Fruit fly (Drosophila melanogaster) whole organism, embryonic: ENCODE data around the gene klar.

ENCODE experiments used
- Aef1 ChIP-seq: fragments of 200-800 bp; sonication (Bioruptor generic); IDR thresholded peaks from 3 replicates; pipeline ENCODE4 v1.3.6; 2022; ENCODE audit warnings: missing biosample characterization, missing genetic modification characterization
- Antp ChIP-seq: fragments of 200-800 bp; sonication (Bioruptor generic); optimal IDR thresholded peaks from 3 replicates; lab custom pipeline; 2016; ENCODE audit warnings: missing biosample characterization, missing genetic modification characterization
- C15 ChIP-seq: fragments of 200-800 bp; sonication (Bioruptor generic); IDR thresholded peaks from 3 replicates; pipeline ENCODE4 v1.3.6; 2022; ENCODE audit warnings: missing biosample characterization, missing genetic modification characterization
- CG11504 ChIP-seq: fragments of 200-800 bp; sonication (Bioruptor generic); optimal IDR thresholded peaks from 3 replicates; lab custom pipeline; 2019; ENCODE audit warnings: missing biosample characterization, mild to moderate bottlenecking, missing genetic modification characterization, moderate library complexity
- CG12299 ChIP-seq: fragments of 200-800 bp; sonication (Bioruptor generic); optimal IDR thresholded peaks from 2 replicates; lab custom pipeline; 2018; ENCODE audit warnings: missing biosample characterization, mild to moderate bottlenecking, missing genetic modification characterization
- CG13894 ChIP-seq: fragments of 200-800 bp; sonication (Bioruptor generic); optimal IDR thresholded peaks from 3 replicates; lab custom pipeline; 2018; ENCODE audit warnings: missing biosample characterization, mild to moderate bottlenecking, missing genetic modification characterization, moderate library complexity
- CG18476 ChIP-seq: fragments of 200-800 bp; sonication (Bioruptor generic); optimal IDR thresholded peaks from 2 replicates; lab custom pipeline; 2016; ENCODE audit warnings: missing biosample characterization, mild to moderate bottlenecking, missing genetic modification characterization
- CG31365 ChIP-seq: fragments of 200-800 bp; sonication (Bioruptor generic); optimal IDR thresholded peaks from 2 replicates; lab custom pipeline; 2018; ENCODE audit warnings: missing biosample characterization, mild to moderate bottlenecking, missing genetic modification characterization
- CG3995 ChIP-seq: fragments of 200-800 bp; sonication (Bioruptor generic); optimal IDR thresholded peaks from 3 replicates; lab custom pipeline; 2016; ENCODE audit warnings: missing biosample characterization, missing genetic modification characterization
- CG4360 ChIP-seq: fragments of 200-800 bp; sonication (Bioruptor generic); IDR thresholded peaks from 2 replicates; pipeline ENCODE4 v1.3.6; 2022; ENCODE audit warnings: missing biosample characterization, missing genetic modification characterization
- CG6254 ChIP-seq: fragments of 200-800 bp; sonication (Bioruptor generic); optimal IDR thresholded peaks from 3 replicates; lab custom pipeline; 2017; ENCODE audit warnings: mild to moderate bottlenecking, missing biosample characterization, missing genetic modification reagents, missing genetic modification characterization
- CG6654 ChIP-seq: fragments of 200-800 bp; sonication (Bioruptor generic); optimal IDR thresholded peaks from 2 replicates; lab custom pipeline; 2017; ENCODE audit warnings: missing biosample characterization, mild to moderate bottlenecking, missing genetic modification characterization
- CG7745 ChIP-seq: fragments of 200-800 bp; sonication (Bioruptor generic); optimal IDR thresholded peaks from 2 replicates; lab custom pipeline; 2018; ENCODE audit warnings: missing biosample characterization, mild to moderate bottlenecking, missing genetic modification characterization, moderate library complexity
- CTCF ChIP-seq: fragments of 200-800 bp; sonication (Bioruptor generic); optimal IDR thresholded peaks from 2 replicates; lab custom pipeline; 2017; ENCODE audit warnings: missing biosample characterization, mild to moderate bottlenecking, missing genetic modification characterization, moderate library complexity
- D ChIP-seq, 2 experiments: fragments of 200-800 bp in 1 of 2; fragments of >200 bp in 1 of 2; sonication (Bioruptor generic) in 1 of 2; optimal IDR thresholded peaks; 2 replicates in 1 of 2; 3 replicates in 1 of 2; lab custom pipeline; 2017; ENCODE audit warnings: mild to moderate bottlenecking in 1 of 2, missing biosample characterization in 1 of 2, missing genetic modification characterization in 1 of 2, missing genetic modification reagents in 1 of 2
- Dip3 ChIP-seq: fragments of 200-800 bp; sonication (Bioruptor generic); optimal IDR thresholded peaks from 3 replicates; lab custom pipeline; 2016; ENCODE audit warnings: missing biosample characterization, missing genetic modification characterization
- Drgx ChIP-seq: fragments of 200-800 bp; sonication (Bioruptor generic); IDR thresholded peaks from 2 replicates; pipeline ENCODE4 v1.3.6; 2022; ENCODE audit warnings: missing biosample characterization, missing genetic modification characterization
- Fer1 ChIP-seq: fragments of 200-800 bp; sonication (Bioruptor generic); optimal IDR thresholded peaks from 2 replicates; lab custom pipeline; 2017; ENCODE audit warnings: missing biosample characterization, mild to moderate bottlenecking, missing genetic modification characterization
- Hmr ChIP-seq: fragments of 200-800 bp; sonication (Bioruptor generic); optimal IDR thresholded peaks from 3 replicates; lab custom pipeline; 2017; ENCODE audit warnings: mild to moderate bottlenecking, missing biosample characterization, missing genetic modification reagents, missing genetic modification characterization
- Hsf ChIP-seq: fragments of 200-800 bp; sonication (Bioruptor generic); optimal IDR thresholded peaks from 3 replicates; lab custom pipeline; 2016; ENCODE audit warnings: missing biosample characterization, missing genetic modification characterization
- Jarid2 ChIP-seq: fragments of 200-800 bp; sonication (Bioruptor generic); optimal IDR thresholded peaks from 3 replicates; lab custom pipeline; 2017; ENCODE audit warnings: mild to moderate bottlenecking, missing biosample characterization, missing genetic modification reagents, missing genetic modification characterization
- Lim3 ChIP-seq: fragments of 200-800 bp; sonication (Bioruptor generic); IDR thresholded peaks from 2 replicates; pipeline ENCODE4 v1.3.6; 2022; ENCODE audit warnings: missing biosample characterization, missing genetic modification characterization
- MESR4 ChIP-seq: fragments of 200-800 bp; sonication (Bioruptor generic); optimal IDR thresholded peaks from 2 replicates; lab custom pipeline; 2018; ENCODE audit warnings: missing biosample characterization, mild to moderate bottlenecking, missing genetic modification characterization, moderate library complexity
- Mad ChIP-seq: fragments of 200-800 bp; sonication (Bioruptor generic); optimal IDR thresholded peaks from 2 replicates; lab custom pipeline; 2016; ENCODE audit warnings: missing biosample characterization, missing genetic modification characterization
- NfI ChIP-seq: fragments of 200-800 bp; sonication (Bioruptor generic); optimal IDR thresholded peaks from 3 replicates; lab custom pipeline; 2018; ENCODE audit warnings: missing biosample characterization, mild to moderate bottlenecking, missing genetic modification characterization, moderate library complexity
- Rfx ChIP-seq: fragments of 200-800 bp; sonication (Bioruptor generic); IDR thresholded peaks from 2 replicates; pipeline ENCODE4 v1.3.6; 2022; ENCODE audit warnings: missing biosample characterization, missing genetic modification characterization
- ase ChIP-seq: fragments of 200-800 bp; sonication (Bioruptor generic); IDR thresholded peaks from 3 replicates; pipeline ENCODE4 v1.3.6; 2022; ENCODE audit warnings: missing biosample characterization, missing genetic modification characterization
- bab2 ChIP-seq: fragments of 200-800 bp; sonication (Bioruptor generic); optimal IDR thresholded peaks from 2 replicates; lab custom pipeline; 2016; ENCODE audit warnings: missing biosample characterization, missing genetic modification characterization
- bbx ChIP-seq: fragments of 200-800 bp; sonication (Bioruptor generic); IDR thresholded peaks from 2 replicates; pipeline ENCODE4 v1.3.6; 2022; ENCODE audit warnings: missing biosample characterization, missing genetic modification characterization; ENCODE audit not compliant: partially characterized antibody
- cad ChIP-seq: fragments of >200 bp; optimal IDR thresholded peaks from 2 replicates; lab custom pipeline; 2017; ENCODE audit warnings: missing biosample characterization, missing genetic modification characterization
- emc ChIP-seq: fragments of 200-800 bp; sonication (Bioruptor generic); optimal IDR thresholded peaks from 2 replicates; lab custom pipeline; 2016; ENCODE audit warnings: missing biosample characterization, missing genetic modification characterization
- grau ChIP-seq: fragments of 200-800 bp; optimal IDR thresholded peaks from 3 replicates; lab custom pipeline; 2019; ENCODE audit warnings: missing biosample characterization, mild to moderate bottlenecking, missing genetic modification characterization, moderate library complexity
- gsb ChIP-seq: fragments of 200-800 bp; sonication (Bioruptor generic); IDR thresholded peaks from 2 replicates; pipeline ENCODE4 v1.3.6; 2022; ENCODE audit warnings: missing biosample characterization, missing genetic modification characterization
- ind ChIP-seq: fragments of 200-800 bp; sonication (Bioruptor generic); optimal IDR thresholded peaks from 3 replicates; lab custom pipeline; 2016; ENCODE audit warnings: missing biosample characterization, missing genetic modification characterization
- inv ChIP-seq: fragments of 200-800 bp; sonication (Bioruptor generic); IDR thresholded peaks from 2 replicates; pipeline ENCODE4 v1.3.6; 2022; ENCODE audit warnings: missing biosample characterization, missing genetic modification characterization; ENCODE audit not compliant: partially characterized antibody
- knrl ChIP-seq: fragments of 200-800 bp; sonication (Bioruptor generic); IDR thresholded peaks from 3 replicates; pipeline ENCODE4 v1.3.6; 2022; ENCODE audit warnings: missing biosample characterization, missing genetic modification characterization; ENCODE audit not compliant: partially characterized antibody
- lilli ChIP-seq: fragments of 200-800 bp; sonication (Bioruptor generic); optimal IDR thresholded peaks from 3 replicates; lab custom pipeline; 2016; ENCODE audit warnings: missing biosample characterization, missing genetic modification characterization
- oc ChIP-seq: fragments of 200-800 bp; sonication (Bioruptor generic); optimal IDR thresholded peaks from 2 replicates; lab custom pipeline; 2018; ENCODE audit warnings: missing biosample characterization, mild to moderate bottlenecking, missing genetic modification characterization, moderate library complexity
- pita ChIP-seq: fragments of 200-800 bp; sonication (Bioruptor generic); optimal IDR thresholded peaks from 2 replicates; lab custom pipeline; 2017; ENCODE audit warnings: missing biosample characterization, mild to moderate bottlenecking, missing genetic modification characterization
- ro ChIP-seq: fragments of 200-800 bp; sonication (Bioruptor generic); IDR thresholded peaks from 2 replicates; pipeline ENCODE4 v1.3.6; 2022; ENCODE audit warnings: missing biosample characterization, missing genetic modification characterization
- schlank ChIP-seq: fragments of 200-800 bp; sonication (Bioruptor generic); optimal IDR thresholded peaks from 2 replicates; lab custom pipeline; 2018; ENCODE audit warnings: missing biosample characterization, mild to moderate bottlenecking, missing genetic modification characterization
- sd ChIP-seq: fragments of 200-800 bp; sonication (Bioruptor generic); optimal IDR thresholded peaks from 3 replicates; lab custom pipeline; 2018; ENCODE audit warnings: missing biosample characterization, mild to moderate bottlenecking, missing genetic modification characterization, moderate library complexity
- sens ChIP-seq: fragments of 200-800 bp; sonication (Bioruptor generic); peaks from one replicate; lab custom pipeline; 2016; ENCODE audit warnings: missing biosample characterization, missing genetic modification characterization
- sima ChIP-seq: fragments of 200-800 bp; sonication (Bioruptor generic); optimal IDR thresholded peaks from 2 replicates; lab custom pipeline; 2016; ENCODE audit warnings: missing biosample characterization, missing genetic modification characterization
- sug ChIP-seq: fragments of 200-800 bp; optimal IDR thresholded peaks from 2 replicates; lab custom pipeline; 2019; ENCODE audit warnings: missing biosample characterization, mild to moderate bottlenecking, missing genetic modification characterization, moderate library complexity
- vnd ChIP-seq: fragments of 200-800 bp; sonication (Bioruptor generic); IDR thresholded peaks from 3 replicates; pipeline ENCODE4 v1.3.6; 2022; ENCODE audit warnings: missing biosample characterization, missing genetic modification characterization; ENCODE audit not compliant: partially characterized antibody
- z ChIP-seq: fragments of 200-800 bp; sonication (Bioruptor generic); IDR thresholded peaks from 3 replicates; pipeline ENCODE4 v1.3.6; 2022; ENCODE audit warnings: missing biosample characterization, missing genetic modification characterization
- zfh2 ChIP-seq: fragments of 200-800 bp; sonication (Bioruptor generic); optimal IDR thresholded peaks from 2 replicates; lab custom pipeline; 2016; ENCODE audit warnings: missing biosample characterization, missing genetic modification characterization

The klar gene

dm6 chr3L:441644-442193, 98.7 kb downstream of the klar start (continued):
- TF ChIP-seq sens (GFP tag; lab: Kevin White, UChicago), result peak; percentile 41
- peak; percentile 99 for TF ChIP-seq CG18476 (GFP tag; lab: Kevin White, UChicago)
- no peak for TF ChIP-seq Fer1
- TF ChIP-seq Rfx, result peak; percentile 6; the same call in 1 of the 2 replicates
- TF ChIP-seq CTCF (GFP tag; lab: Kevin White, UChicago), result peak; percentile 75
- TF ChIP-seq bab2 (GFP tag; lab: Kevin White, UChicago), result no peak
- peak; percentile 57 for TF ChIP-seq pita (GFP tag; lab: Kevin White, UChicago)
- TF ChIP-seq cad (GFP tag; lab: Kevin White, UChicago), result peak; percentile 53
- peak; percentile 7 for TF ChIP-seq CG11504 (tag; lab: Kevin White, UChicago)
- no peak for TF ChIP-seq Aef1 (GFP tag; lab: Robert Waterston, UW)
- peak; percentile 53 for TF ChIP-seq knrl (GFP tag; lab: Robert Waterston, UW)
- TF ChIP-seq sd (tag; lab: Kevin White, UChicago), result peak; percentile 83
- TF ChIP-seq ro (GFP tag; lab: Robert Waterston, UW), result no peak
- peak; percentile 31; the same call in 1 of the 2 replicates for TF ChIP-seq inv
- TF ChIP-seq CG7745 (tag; lab: Kevin White, UChicago), result peak; percentile 14
- TF ChIP-seq bbx (GFP tag; lab: Robert Waterston, UW), result 0 out of 2 replicates have a peak, but pooled peaks have one; percentile 13
- no peak for TF ChIP-seq emc
- TF ChIP-seq z (GFP tag; lab: Robert Waterston, UW), result peak; percentile 83
- TF ChIP-seq sug (tag; lab: Kevin White, UChicago), result peak; percentile 79
- TF ChIP-seq CG6654 (GFP tag; lab: Kevin White, UChicago), result peak; percentile 99

- TF ChIP-seq C15, result peak; percentile 83; the same call in 2 of the 3 replicates
- no peak for TF ChIP-seq sima (GFP tag; lab: Kevin White, UChicago)
- TF ChIP-seq CG18476 (GFP tag; lab: Kevin White, UChicago), result no peak
- peak; percentile 67 for TF ChIP-seq Antp (GFP tag; lab: Kevin White, UChicago)
- TF ChIP-seq Dip3 (GFP tag; lab: Kevin White, UChicago), result peak; percentile 32
- peak; percentile 14 for TF ChIP-seq CG3995 (GFP tag; lab: Kevin White, UChicago)
- TF ChIP-seq lilli (GFP tag; lab: Kevin White, UChicago), result peak; percentile 77
- no peak for TF ChIP-seq oc (tag; lab: Kevin White, UChicago)
- TF ChIP-seq ase (GFP tag; lab: Robert Waterston, UW), result peak; percentile 58; the same call in 1 of the 3 replicates
- peak; percentile 48 for TF ChIP-seq CG6254 (GFP tag; lab: Kevin White, UChicago)
- peak; percentile 60 for TF ChIP-seq Hsf (GFP tag; lab: Kevin White, UChicago)
- no peak for TF ChIP-seq knrl (GFP tag; lab: Robert Waterston, UW)
- no peak for TF ChIP-seq CG31365
- TF ChIP-seq D (optimal IDR thresholded peaks at IDR 0.05; lab: Kevin White, UChicago), result no peak
- TF ChIP-seq D (GFP tag; optimal IDR thresholded peaks at IDR 0.05; lab: Kevin White, UChicago), result peak; percentile 33
- TF ChIP-seq CG13894, result peak; percentile 82
- TF ChIP-seq grau (tag; lab: Kevin White, UChicago), result peak; percentile 88
- 0 out of 2 replicates have a peak, but pooled peaks have one; percentile 46 for TF ChIP-seq CG4360 (GFP tag; lab: Robert Waterston, UW)
- peak; percentile 72 for TF ChIP-seq schlank
- peak; percentile 70 for TF ChIP-seq zfh2 (GFP tag; lab: Kevin White, UChicago)
- TF ChIP-seq Hmr (GFP tag; lab: Kevin White, UChicago), result peak; percentile 94
- TF ChIP-seq MESR4 (GFP tag; lab: Kevin White, UChicago), result no peak
- peak; percentile 85 for TF ChIP-seq NfI (GFP tag; lab: Kevin White, UChicago)
- TF ChIP-seq gsb (GFP tag; lab: Robert Waterston, UW), result peak; percentile 86
- peak; percentile 14 for TF ChIP-seq Mad (GFP tag; lab: Kevin White, UChicago)
- TF ChIP-seq CG12299 (tag; lab: Kevin White, UChicago), result peak; percentile 62
- peak; percentile 52 for TF ChIP-seq Jarid2 (GFP tag; lab: Kevin White, UChicago)
- peak; percentile 82 for TF ChIP-seq Drgx (GFP tag; lab: Robert Waterston, UW)
- TF ChIP-seq vnd, result no peak
- peak; percentile 77 for TF ChIP-seq ind
- TF ChIP-seq Lim3 (GFP tag; lab: Robert Waterston, UW), result peak; percentile 29; the same call in 1 of the 2 replicates
These were observed 99.3 kb downstream of the klar start for dm6 chr3L:441035-441604.
